Worm (Caenorhabditis elegans) whole organism, late embryonic: ENCODE results near the gene tmc-1.

Source experiments
- C38D4.7 ChIP-seq: fragments of 200-800 bp; sonication (Bioruptor generic); optimal IDR thresholded peaks from 2 replicates; lab custom pipeline; 2018; ENCODE audit warnings: mild to moderate bottlenecking, missing genetic modification characterization, moderate library complexity, missing compliant biosample characterization
- K02D7.2 ChIP-seq: sonication (generic microtip); optimal IDR thresholded peaks from 2 replicates; lab custom pipeline; 2017; ENCODE audit warnings: mild to moderate bottlenecking, missing genetic modification characterization, missing compliant biosample characterization
- ceh-18 ChIP-seq: sonication (generic microtip); optimal IDR thresholded peaks from 2 replicates; lab custom pipeline; 2016; ENCODE audit warnings: missing genetic modification characterization, missing compliant biosample characterization
- ceh-19 ChIP-seq: fragments of 200-800 bp; sonication (Bioruptor generic); optimal IDR thresholded peaks from 2 replicates; lab custom pipeline; 2018; ENCODE audit warnings: mild to moderate bottlenecking, missing genetic modification characterization, missing compliant biosample characterization
- ceh-2 ChIP-seq: sonication (generic microtip); optimal IDR thresholded peaks from 2 replicates; lab custom pipeline; 2016; ENCODE audit warnings: missing genotype, missing genetic modification characterization, missing compliant biosample characterization
- ceh-24 ChIP-seq: sonication (generic microtip); optimal IDR thresholded peaks from 2 replicates; lab custom pipeline; 2016; ENCODE audit warnings: mild to moderate bottlenecking, missing genetic modification characterization, missing compliant biosample characterization
- ceh-45 ChIP-seq: fragments of 200-800 bp; sonication (Bioruptor generic); IDR thresholded peaks from 2 replicates; pipeline ENCODE4 v1.3.6; 2022; ENCODE audit warnings: missing genetic modification reagents, missing genetic modification characterization, missing compliant biosample characterization
- ceh-9 ChIP-seq: sonication (generic microtip); optimal IDR thresholded peaks from 2 replicates; lab custom pipeline; 2016; ENCODE audit warnings: mild to moderate bottlenecking, missing genetic modification characterization, inconsistent platforms, missing compliant biosample characterization
- che-1 ChIP-seq: sonication (generic microtip); optimal IDR thresholded peaks from 2 replicates; lab custom pipeline; 2016; ENCODE audit warnings: mild to moderate bottlenecking, missing genetic modification characterization, missing compliant biosample characterization
- dmd-4 ChIP-seq: sonication (generic microtip); optimal IDR thresholded peaks from 2 replicates; lab custom pipeline; 2016; ENCODE audit warnings: borderline replicate concordance, missing genetic modification characterization, missing compliant biosample characterization
- elt-2 ChIP-seq: sonication (generic microtip); optimal IDR thresholded peaks from 2 replicates; lab custom pipeline; 2016; ENCODE audit warnings: missing genetic modification reagents, missing genetic modification characterization, missing compliant biosample characterization
- elt-4 ChIP-seq: sonication (generic microtip); optimal IDR thresholded peaks from 2 replicates; lab custom pipeline; 2016; ENCODE audit warnings: missing genetic modification characterization, missing compliant biosample characterization
- ets-4 ChIP-seq: sonication (generic microtip); optimal IDR thresholded peaks from 2 replicates; lab custom pipeline; 2016; ENCODE audit warnings: missing genetic modification characterization, missing compliant biosample characterization
- eyg-1 ChIP-seq: sonication (generic microtip); optimal IDR thresholded peaks from 2 replicates; lab custom pipeline; 2016; ENCODE audit warnings: missing genotype, missing genetic modification characterization, missing compliant biosample characterization
- fax-1 ChIP-seq: sonication (generic microtip); optimal IDR thresholded peaks from 2 replicates; lab custom pipeline; 2016; ENCODE audit warnings: missing genotype, missing genetic modification characterization, missing compliant biosample characterization
- fkh-10 ChIP-seq: fragments of 150-350 bp; optimal IDR thresholded peaks from 2 replicates; lab custom pipeline; 2014; ENCODE audit warnings: missing biosample characterization, missing genetic modification reagents, missing genetic modification characterization
- fkh-6 ChIP-seq: sonication (generic microtip); optimal IDR thresholded peaks from 2 replicates; lab custom pipeline; 2016; ENCODE audit warnings: missing genetic modification characterization, missing compliant biosample characterization
- hlh-8 ChIP-seq: sonication (generic microtip); optimal IDR thresholded peaks from 2 replicates; lab custom pipeline; 2016; ENCODE audit warnings: missing genotype, missing genetic modification characterization, missing compliant biosample characterization
- lim-6 ChIP-seq: sonication (generic microtip); optimal IDR thresholded peaks from 2 replicates; lab custom pipeline; 2016; ENCODE audit warnings: missing genetic modification characterization, missing compliant biosample characterization
- nhr-11 ChIP-seq: fragments of 150-350 bp; optimal IDR thresholded peaks from 2 replicates; lab custom pipeline; 2014; ENCODE audit warnings: missing biosample characterization, missing genetic modification characterization
- nhr-232 ChIP-seq: sonication (generic microtip); optimal IDR thresholded peaks from 2 replicates; lab custom pipeline; 2016; ENCODE audit warnings: missing genetic modification characterization, missing compliant biosample characterization
- odd-2 ChIP-seq: sonication (generic microtip); optimal IDR thresholded peaks from 2 replicates; lab custom pipeline; 2017; ENCODE audit warnings: antibody characterized with exemption, mild to moderate bottlenecking, missing genetic modification characterization, missing compliant biosample characterization
- pqm-1 ChIP-seq: sonication (generic microtip); optimal IDR thresholded peaks from 2 replicates; lab custom pipeline; 2016; ENCODE audit warnings: missing genetic modification characterization, missing compliant biosample characterization
- pros-1 ChIP-seq: fragments of 150-350 bp; optimal IDR thresholded peaks from 2 replicates; lab custom pipeline; 2014; ENCODE audit warnings: missing biosample characterization, missing genetic modification reagents, missing genetic modification characterization
- ref-2 ChIP-seq: sonication (generic microtip); optimal IDR thresholded peaks from 2 replicates; lab custom pipeline; 2016; ENCODE audit warnings: missing genetic modification characterization, missing compliant biosample characterization
- rnt-1 ChIP-seq: sonication (generic microtip); optimal IDR thresholded peaks from 2 replicates; lab custom pipeline; 2016; ENCODE audit warnings: missing genetic modification characterization, missing compliant biosample characterization
- sdc-2 ChIP-seq: sonication (generic microtip); optimal IDR thresholded peaks from 2 replicates; lab custom pipeline; 2016; ENCODE audit warnings: missing genotype, missing genetic modification characterization, missing compliant biosample characterization
- sox-4 ChIP-seq: sonication (generic microtip); optimal IDR thresholded peaks from 2 replicates; lab custom pipeline; 2017; ENCODE audit warnings: mild to moderate bottlenecking, missing genetic modification characterization, inconsistent platforms, missing compliant biosample characterization
- syd-9 ChIP-seq: sonication (generic microtip); optimal IDR thresholded peaks from 2 replicates; lab custom pipeline; 2016; ENCODE audit warnings: mild to moderate bottlenecking, missing genetic modification characterization, moderate library complexity, missing compliant biosample characterization
- ttx-3 ChIP-seq: sonication (generic microtip); optimal IDR thresholded peaks from 2 replicates; lab custom pipeline; 2016; ENCODE audit warnings: missing genetic modification reagents, missing genetic modification characterization, missing compliant biosample characterization
- unc-42 ChIP-seq: sonication (generic microtip); optimal IDR thresholded peaks from 2 replicates; lab custom pipeline; 2016; ENCODE audit warnings: missing genotype, missing genetic modification characterization, missing compliant biosample characterization
- unc-55 ChIP-seq: sonication (generic microtip); optimal IDR thresholded peaks from 2 replicates; lab custom pipeline; 2017; ENCODE audit warnings: missing biosample characterization, missing genetic modification reagents, missing genetic modification characterization
- unc-86 ChIP-seq: sonication (generic microtip); optimal IDR thresholded peaks from 2 replicates; lab custom pipeline; 2016; ENCODE audit warnings: missing genetic modification characterization, missing compliant biosample characterization
- ztf-16 ChIP-seq: sonication (generic microtip); optimal IDR thresholded peaks from 2 replicates; lab custom pipeline; 2017; ENCODE audit warnings: missing genetic modification characterization, missing compliant biosample characterization

Gene tmc-1

DNA sequence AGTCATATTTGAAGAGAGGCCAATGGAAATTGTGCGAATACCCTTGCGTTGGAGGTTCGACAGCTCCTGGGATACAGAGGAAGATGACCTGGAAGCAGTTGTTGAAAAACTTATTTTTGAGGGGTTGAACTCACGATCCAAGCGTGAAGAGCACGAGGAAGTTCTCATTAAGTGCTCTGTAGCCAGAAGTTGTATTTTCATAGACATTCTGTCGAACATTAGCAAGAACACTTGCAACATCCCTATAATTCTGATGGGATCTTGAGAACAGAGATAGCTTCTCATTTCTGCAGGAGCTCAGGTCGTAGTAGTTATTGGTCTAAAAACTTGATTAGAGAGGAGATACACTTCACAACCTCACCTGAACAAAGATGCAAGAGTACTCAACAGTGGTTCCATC lies 20.4 kb upstream of the tmc-1 start:
- TF ChIP-seq unc-55 (GFP tag; lab: Kevin White, UChicago) (no peak), pros-1 (tag; lab: Kevin White, UChicago) (no peak)

DNA sequence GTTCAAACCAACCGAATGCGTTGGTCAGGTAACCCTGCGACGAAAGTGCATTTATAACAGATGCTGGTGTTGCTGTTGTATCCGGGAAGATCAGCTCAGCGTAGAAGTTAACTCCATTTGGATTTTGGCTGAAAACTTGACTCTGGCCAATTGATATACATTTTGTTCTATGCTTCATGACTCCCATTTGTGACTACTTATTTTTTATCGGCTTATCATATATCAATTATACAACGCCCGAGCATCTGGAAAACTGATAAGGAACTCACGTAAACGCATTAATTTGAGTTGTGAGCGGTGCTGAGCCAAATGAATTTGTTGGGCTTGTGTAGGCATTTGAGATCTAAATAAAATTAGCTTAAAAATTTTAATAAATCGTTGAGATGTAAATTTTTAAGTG lies 14.6 kb upstream of the tmc-1 start:
- TF ChIP-seq ceh-45 (GFP tag; lab: Robert Waterston, UW) (no peak), che-1 (tag; lab: Kevin White, UChicago) (no peak), pros-1 (tag; lab: Kevin White, UChicago) (no peak), ttx-3 (tag; lab: Kevin White, UChicago) (no peak), ceh-2 (no peak)

DNA sequence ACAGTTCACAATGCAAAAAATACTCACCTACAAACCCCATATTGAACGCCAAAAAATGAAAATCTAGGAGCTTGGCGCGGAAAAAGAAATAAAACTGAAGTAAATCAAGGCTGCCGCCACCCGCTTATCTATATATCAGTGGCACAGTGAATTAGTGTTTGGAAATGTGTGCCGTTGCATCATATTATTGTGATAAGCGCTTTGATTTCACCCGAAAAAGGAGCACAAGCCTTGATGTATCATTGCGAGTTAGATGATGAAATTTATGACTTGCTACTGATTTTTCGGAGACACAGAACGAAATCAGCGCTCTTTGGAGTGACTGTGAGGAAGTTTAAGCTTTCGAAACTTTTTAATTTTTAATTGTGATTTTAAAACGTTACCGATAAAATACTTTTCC lies 13.6 kb upstream of the tmc-1 start, which contains the start of the genes R193.2 and R193.6:
Gene R193.2 (minus strand): TSS at position 148 of the 400 bp plus-strand sequence.
Gene R193.6 (plus strand): TSS at position 350 of the 400 bp plus-strand sequence.
- TF ChIP-seq fax-1 (no peak), elt-2 (tag; lab: Kevin White, UChicago) (peak; percentile 43)

DNA sequence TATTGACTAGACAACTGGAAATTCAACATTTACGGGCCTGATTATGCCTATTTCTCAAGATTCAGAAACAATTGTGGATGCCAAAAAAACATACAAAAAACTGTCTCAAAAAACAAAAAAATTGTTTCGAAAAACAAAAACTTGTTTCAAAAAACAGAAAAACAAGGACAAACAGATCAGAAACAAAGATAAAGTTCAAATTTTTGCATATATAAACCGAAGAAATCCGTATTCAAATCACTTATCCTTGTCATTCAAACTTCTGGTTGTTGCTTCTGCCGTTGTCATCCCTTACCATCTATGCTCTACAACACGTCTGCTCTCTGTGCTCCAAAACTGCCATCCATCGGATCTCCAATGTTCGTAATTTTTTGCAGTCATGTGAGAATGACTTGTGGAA lies 7.4 kb upstream of the tmc-1 start, which contains the start of gene R193.1:
Gene R193.1 (plus strand): TSS at position 301 of the 400 bp plus-strand sequence.
- TF ChIP-seq dmd-4 = no peak
- TF ChIP-seq syd-9 = no peak
- TF ChIP-seq elt-4 (tag; lab: Kevin White, UChicago) = no peak
- TF ChIP-seq unc-42 (tag; lab: Kevin White, UChicago) = no peak
- TF ChIP-seq lim-6 (tag; lab: Kevin White, UChicago) = no peak
- no peak for TF ChIP-seq unc-86
- no peak for TF ChIP-seq ets-4
- TF ChIP-seq eyg-1 (tag; lab: Kevin White, UChicago) = no peak
- no peak for TF ChIP-seq K02D7.2 (tag; lab: Kevin White, UChicago)
- TF ChIP-seq hlh-8 (tag; lab: Kevin White, UChicago) = no peak
- TF ChIP-seq, all 69 proteins: peak for 0

DNA sequence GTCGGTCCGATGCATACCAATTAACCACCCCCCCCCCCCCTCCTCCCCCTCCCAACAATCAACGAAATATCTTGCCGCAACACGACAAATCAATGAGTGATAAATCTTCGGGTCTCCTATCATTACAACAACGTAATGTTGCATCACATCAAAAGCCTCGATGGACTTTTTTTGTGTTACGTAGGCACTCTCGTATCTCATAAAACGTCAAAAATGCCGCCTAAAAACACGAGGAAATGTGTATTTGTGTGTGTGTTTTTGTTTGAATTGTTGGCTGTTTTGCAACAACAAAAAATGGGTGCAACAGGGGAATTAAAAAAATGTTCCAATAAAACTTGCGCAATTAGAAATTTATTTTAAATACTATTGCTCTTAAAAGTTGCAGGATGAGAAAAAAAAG lies 5.2 kb downstream of the tmc-1 start:
- TF ChIP-seq hlh-8 (tag; lab: Kevin White, UChicago) (no peak), ceh-9 (no peak), C38D4.7 (no peak), sdc-2 (no peak), ceh-2 (no peak), ceh-24 (no peak), rnt-1 (tag; lab: Kevin White, UChicago) (no peak)

DNA sequence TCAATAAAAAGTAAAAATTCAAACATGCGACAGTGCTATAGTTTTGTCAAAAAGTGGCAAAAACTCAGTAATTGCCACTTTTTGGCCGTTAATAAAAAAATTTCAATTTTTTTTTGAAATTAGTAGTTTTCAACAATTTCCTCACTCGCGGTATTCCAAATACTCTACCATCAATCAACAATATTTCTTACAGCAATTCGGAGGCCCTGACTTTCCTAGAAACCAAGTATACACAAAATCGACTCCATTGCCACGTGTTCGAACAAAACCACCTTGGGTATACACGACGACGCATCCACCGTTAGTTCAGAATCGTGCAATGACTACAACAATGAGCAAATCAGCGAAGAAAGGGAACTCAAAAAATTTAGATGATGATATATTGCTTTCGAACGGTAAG lies 9.6 kb downstream of the tmc-1 start:
- TF ChIP-seq fkh-10 (GFP tag; lab: Kevin White, UChicago) = no peak

DNA sequence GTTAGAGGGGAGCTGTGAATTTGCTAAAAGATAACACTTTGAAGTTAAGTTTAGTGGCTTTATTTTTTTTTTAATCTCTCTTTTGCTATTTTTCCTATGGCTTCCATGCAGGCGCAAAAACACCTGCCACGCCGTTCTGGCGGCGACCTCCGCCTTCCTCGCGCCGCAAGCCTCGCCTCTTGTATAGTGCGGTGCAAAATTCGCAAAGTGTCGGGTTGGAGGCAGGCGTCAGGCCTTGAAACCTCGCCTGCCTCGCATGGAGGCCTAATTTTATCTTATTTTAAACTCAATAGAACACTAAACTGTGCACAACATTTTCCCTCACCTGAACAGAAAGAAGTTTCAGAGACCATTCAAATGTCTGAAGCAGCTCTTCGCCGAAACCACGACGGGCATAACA lies 10.0 kb downstream of the tmc-1 start:
- TF ChIP-seq K02D7.2 (tag; lab: Kevin White, UChicago) (no peak), fax-1 (no peak), ref-2 (tag; lab: Kevin White, UChicago) (no peak), sox-4 (tag; lab: Kevin White, UChicago) (no peak), ets-4 (no peak), nhr-232 (no peak), nhr-11 (tag; lab: Kevin White, UChicago) (no peak), ceh-19 (GFP tag; lab: Kevin White, UChicago) (no peak), pqm-1 (tag; lab: Kevin White, UChicago) (no peak), fkh-6 (tag; lab: Kevin White, UChicago) (no peak), C38D4.7 (no peak), ceh-18 (tag; lab: Kevin White, UChicago) (no peak), ztf-16 (tag; lab: Kevin White, UChicago) (no peak), odd-2 (tag; lab: Kevin White, UChicago) (no peak)
